Fruit fly (Drosophila melanogaster) whole organism, embryonic: Measurements from ENCODE around the gene HSPBAP1.

Experiments used
- Adf1 ChIP-seq: fragments of 200-800 bp; sonication (Bioruptor generic); IDR thresholded peaks from 2 replicates; pipeline ENCODE4 v1.3.6; 2022; ENCODE audit warnings: missing biosample characterization, missing genetic modification characterization
- Asciz ChIP-seq: fragments of 200-800 bp; sonication (Bioruptor generic); optimal IDR thresholded peaks from 2 replicates; lab custom pipeline; 2017; ENCODE audit warnings: missing biosample characterization, mild to moderate bottlenecking, missing genetic modification characterization, missing genetic modification reagents
- Bdp1 ChIP-seq: fragments of 200-800 bp; sonication (Bioruptor generic); optimal IDR thresholded peaks from 3 replicates; lab custom pipeline; 2016; ENCODE audit warnings: missing biosample characterization, missing genetic modification characterization
- CG10209 ChIP-seq: fragments of 200-800 bp; sonication (Bioruptor generic); optimal IDR thresholded peaks from 3 replicates; lab custom pipeline; 2017; ENCODE audit warnings: missing biosample characterization, mild to moderate bottlenecking, missing genetic modification characterization, missing genetic modification reagents
- CG10274 ChIP-seq: fragments of 200-800 bp; sonication (Bioruptor generic); optimal IDR thresholded peaks from 3 replicates; lab custom pipeline; 2017; ENCODE audit warnings: missing biosample characterization, mild to moderate bottlenecking, missing genetic modification characterization
- CG11093 ChIP-seq: fragments of 200-800 bp; sonication (Bioruptor generic); IDR thresholded peaks from 3 replicates; pipeline ENCODE4 v1.3.6; 2022; ENCODE audit warnings: missing biosample characterization, missing genetic modification characterization
- CG11247 ChIP-seq: fragments of 200-800 bp; sonication (Bioruptor generic); IDR thresholded peaks from 2 replicates; pipeline ENCODE4 v1.3.6; 2022; ENCODE audit warnings: missing biosample characterization, missing genetic modification characterization
- CG13775 ChIP-seq: fragments of 200-800 bp; sonication (Bioruptor generic); optimal IDR thresholded peaks from 3 replicates; lab custom pipeline; 2017; ENCODE audit warnings: missing biosample characterization, mild to moderate bottlenecking, missing genetic modification characterization
- CG17328 ChIP-seq: fragments of 200-800 bp; sonication (Bioruptor generic); IDR thresholded peaks from 2 replicates; pipeline ENCODE4 v1.3.6; 2022; ENCODE audit warnings: missing biosample characterization, missing genetic modification characterization
- CG2120 ChIP-seq: fragments of 200-800 bp; sonication (Bioruptor generic); optimal IDR thresholded peaks from 3 replicates; lab custom pipeline; 2016; ENCODE audit warnings: missing biosample characterization, missing genetic modification characterization
- CG3726 ChIP-seq: fragments of 200-800 bp; sonication (Bioruptor generic); IDR thresholded peaks from 3 replicates; pipeline ENCODE4, ENCODE4 v1.3.6; 2022; ENCODE audit warnings: missing biosample characterization, missing genetic modification characterization
- CG7839 ChIP-seq: fragments of 200-800 bp; sonication (Bioruptor generic); optimal IDR thresholded peaks from 3 replicates; lab custom pipeline; 2018; ENCODE audit warnings: missing biosample characterization, mild to moderate bottlenecking, missing genetic modification characterization, moderate library complexity
- CG7963 ChIP-seq: fragments of 200-800 bp; sonication (Bioruptor generic); IDR thresholded peaks from 3 replicates; pipeline ENCODE4 v1.3.6; 2022; ENCODE audit warnings: missing biosample characterization, missing genetic modification characterization; ENCODE audit not compliant: partially characterized antibody
- CG8281 ChIP-seq: fragments of 200-800 bp; sonication (Bioruptor generic); optimal IDR thresholded peaks from 2 replicates; lab custom pipeline; 2018; ENCODE audit warnings: missing biosample characterization, mild to moderate bottlenecking, missing genetic modification characterization, moderate library complexity
- CG8924 ChIP-seq: fragments of 200-800 bp; optimal IDR thresholded peaks from 3 replicates; lab custom pipeline; 2019; ENCODE audit warnings: missing biosample characterization, mild to moderate bottlenecking, missing genetic modification characterization, moderate library complexity
- CG9215 ChIP-seq: fragments of 200-800 bp; sonication (Bioruptor generic); IDR thresholded peaks from 2 replicates; pipeline ENCODE4 v1.3.6; 2022; ENCODE audit warnings: missing biosample characterization, missing genetic modification characterization
- D ChIP-seq, 2 experiments: fragments of 200-800 bp in 1 of 2; fragments of >200 bp in 1 of 2; sonication (Bioruptor generic) in 1 of 2; optimal IDR thresholded peaks; 2 replicates in 1 of 2; 3 replicates in 1 of 2; lab custom pipeline; 2017; ENCODE audit warnings: mild to moderate bottlenecking in 1 of 2, missing biosample characterization in 1 of 2, missing genetic modification characterization in 1 of 2, missing genetic modification reagents in 1 of 2
- Dip3 ChIP-seq: fragments of 200-800 bp; sonication (Bioruptor generic); optimal IDR thresholded peaks from 3 replicates; lab custom pipeline; 2016; ENCODE audit warnings: missing biosample characterization, missing genetic modification characterization
- Eip74EF ChIP-seq, 2 experiments: fragments of 200-800 bp in 1 of 2; fragments of >200 bp in 1 of 2; sonication (Bioruptor generic) in 1 of 2; optimal IDR thresholded peaks; 2 replicates each; lab custom pipeline; 2017 to 2019; ENCODE audit warnings: missing biosample characterization in 2 of 2, missing genetic modification characterization in 2 of 2, mild to moderate bottlenecking in 1 of 2, moderate library complexity in 1 of 2
- Ets65A ChIP-seq: fragments of 200-800 bp; sonication (Bioruptor generic); peaks from one replicate; lab custom pipeline; 2016; ENCODE audit warnings: missing biosample characterization, missing genetic modification characterization
- Lpt ChIP-seq: fragments of >200 bp; optimal IDR thresholded peaks from 2 replicates; lab custom pipeline; 2018; ENCODE audit warnings: missing biosample characterization, missing genetic modification characterization
- Mad ChIP-seq: fragments of 200-800 bp; sonication (Bioruptor generic); optimal IDR thresholded peaks from 2 replicates; lab custom pipeline; 2016; ENCODE audit warnings: missing biosample characterization, missing genetic modification characterization
- Neu2 ChIP-seq: fragments of 200-800 bp; sonication (Bioruptor generic); optimal IDR thresholded peaks from 3 replicates; lab custom pipeline; 2016; ENCODE audit warnings: missing biosample characterization, missing genetic modification characterization, borderline replicate concordance
- NfI ChIP-seq: fragments of 200-800 bp; sonication (Bioruptor generic); optimal IDR thresholded peaks from 3 replicates; lab custom pipeline; 2018; ENCODE audit warnings: missing biosample characterization, mild to moderate bottlenecking, missing genetic modification characterization, moderate library complexity
- Pdp1 ChIP-seq, 2 experiments: fragments of 200-800 bp; sonication (Bioruptor generic); optimal IDR thresholded peaks; 3 replicates each; lab custom pipeline; 2016; ENCODE audit warnings: missing biosample characterization in 2 of 2, missing genetic modification characterization in 2 of 2, mild to moderate bottlenecking in 1 of 2, moderate library complexity in 1 of 2
- ac ChIP-seq: fragments of 200-800 bp; sonication (Bioruptor generic); optimal IDR thresholded peaks from 3 replicates; lab custom pipeline; 2017; ENCODE audit warnings: missing biosample characterization, mild to moderate bottlenecking, missing genetic modification characterization
- al ChIP-seq: fragments of 200-800 bp; sonication (Bioruptor generic); IDR thresholded peaks from 2 replicates; pipeline ENCODE4 v1.3.6; 2022; ENCODE audit warnings: missing biosample characterization, missing genetic modification characterization
- ase ChIP-seq: fragments of 200-800 bp; sonication (Bioruptor generic); IDR thresholded peaks from 3 replicates; pipeline ENCODE4 v1.3.6; 2022; ENCODE audit warnings: missing biosample characterization, missing genetic modification characterization
- bsh ChIP-seq, 2 experiments: fragments of 200-800 bp; sonication (Bioruptor generic); optimal IDR thresholded peaks; 2 replicates each; lab custom pipeline; 2017 to 2018; ENCODE audit warnings: mild to moderate bottlenecking in 2 of 2, missing biosample characterization in 2 of 2, missing genetic modification characterization in 2 of 2, moderate library complexity in 1 of 2
- btn ChIP-seq: fragments of 200-800 bp; sonication (Bioruptor generic); optimal IDR thresholded peaks from 2 replicates; lab custom pipeline; 2016; ENCODE audit warnings: missing biosample characterization, missing genetic modification characterization
- cg ChIP-seq: fragments of 200-800 bp; sonication (Bioruptor generic); optimal IDR thresholded peaks from 3 replicates; lab custom pipeline; 2019; ENCODE audit warnings: missing biosample characterization, mild to moderate bottlenecking, missing genetic modification characterization, moderate library complexity
- eyg ChIP-seq: fragments of 200-800 bp; sonication (Bioruptor generic); optimal IDR thresholded peaks from 3 replicates; lab custom pipeline; 2016; ENCODE audit warnings: missing biosample characterization, missing genetic modification characterization
- fd102C ChIP-seq: fragments of 200-800 bp; sonication (Bioruptor generic); optimal IDR thresholded peaks from 2 replicates; lab custom pipeline; 2018; ENCODE audit warnings: missing biosample characterization, mild to moderate bottlenecking, missing genetic modification characterization, moderate library complexity
- gce ChIP-seq: fragments of 200-800 bp; sonication (Bioruptor generic); IDR thresholded peaks from 3 replicates; pipeline ENCODE4 v1.3.6; 2022; ENCODE audit warnings: missing biosample characterization, missing genetic modification characterization
- gt ChIP-seq: fragments of 200-800 bp; sonication (Bioruptor generic); IDR thresholded peaks from 2 replicates; pipeline ENCODE4 v1.3.6; 2022; ENCODE audit warnings: missing biosample characterization, missing genetic modification characterization
- ham ChIP-seq: fragments of 200-800 bp; sonication (Bioruptor generic); IDR thresholded peaks from 2 replicates; pipeline ENCODE4 v1.3.6; 2022; ENCODE audit warnings: missing biosample characterization, missing genetic modification characterization
- lilli ChIP-seq: fragments of 200-800 bp; sonication (Bioruptor generic); optimal IDR thresholded peaks from 3 replicates; lab custom pipeline; 2016; ENCODE audit warnings: missing biosample characterization, missing genetic modification characterization
- lola ChIP-seq, 3 experiments: fragments of >200 bp in 2 of 3; fragments of 200-800 bp in 1 of 3; sonication (Bioruptor generic) in 1 of 3; optimal IDR thresholded peaks; 2 replicates each; lab custom pipeline; 2017 to 2019; ENCODE audit warnings: missing biosample characterization in 3 of 3, missing genetic modification characterization in 3 of 3, mild to moderate bottlenecking in 1 of 3, moderate library complexity in 1 of 3
- luna ChIP-seq: fragments of 200-800 bp; sonication (Bioruptor generic); optimal IDR thresholded peaks from 2 replicates; lab custom pipeline; 2016; ENCODE audit warnings: missing biosample characterization, missing genetic modification characterization
- onecut ChIP-seq: fragments of 200-800 bp; sonication (Bioruptor generic); IDR thresholded peaks from 2 replicates; pipeline ENCODE4 v1.3.6; 2022; ENCODE audit warnings: missing biosample characterization, missing genetic modification characterization
- pb ChIP-seq: fragments of 200-800 bp; sonication (Bioruptor generic); optimal IDR thresholded peaks from 3 replicates; lab custom pipeline; 2016; ENCODE audit warnings: missing biosample characterization, missing genetic modification characterization
- phol ChIP-seq: fragments of 200-800 bp; sonication (Bioruptor generic); optimal IDR thresholded peaks from 3 replicates; lab custom pipeline; 2018; ENCODE audit warnings: missing biosample characterization, mild to moderate bottlenecking, missing genetic modification characterization, moderate library complexity
- scrt ChIP-seq: fragments of 200-800 bp; sonication (Bioruptor generic); optimal IDR thresholded peaks from 2 replicates; lab custom pipeline; 2018; ENCODE audit warnings: missing biosample characterization, mild to moderate bottlenecking, missing genetic modification characterization, moderate library complexity
- sim ChIP-seq: fragments of 200-800 bp; sonication (Bioruptor generic); IDR thresholded peaks from 2 replicates; pipeline ENCODE4 v1.3.6; 2022; ENCODE audit warnings: missing biosample characterization, missing genetic modification characterization
- tna ChIP-seq: fragments of 200-800 bp; sonication (Bioruptor generic); IDR thresholded peaks from 2 replicates; pipeline ENCODE4 v1.3.6; 2022; ENCODE audit warnings: missing biosample characterization, missing genetic modification characterization; ENCODE audit not compliant: partially characterized antibody
- usp ChIP-seq: fragments of >200 bp; optimal IDR thresholded peaks from 2 replicates; lab custom pipeline; 2017; ENCODE audit warnings: missing biosample characterization, missing genetic modification characterization
- z ChIP-seq: fragments of 200-800 bp; sonication (Bioruptor generic); IDR thresholded peaks from 3 replicates; pipeline ENCODE4 v1.3.6; 2022; ENCODE audit warnings: missing biosample characterization, missing genetic modification characterization
- zen ChIP-seq: fragments of 200-800 bp; sonication (Bioruptor generic); optimal IDR thresholded peaks from 3 replicates; lab custom pipeline; 2018; ENCODE audit warnings: missing biosample characterization, mild to moderate bottlenecking, missing genetic modification characterization, moderate library complexity

HSPBAP1 gene

DNA sequence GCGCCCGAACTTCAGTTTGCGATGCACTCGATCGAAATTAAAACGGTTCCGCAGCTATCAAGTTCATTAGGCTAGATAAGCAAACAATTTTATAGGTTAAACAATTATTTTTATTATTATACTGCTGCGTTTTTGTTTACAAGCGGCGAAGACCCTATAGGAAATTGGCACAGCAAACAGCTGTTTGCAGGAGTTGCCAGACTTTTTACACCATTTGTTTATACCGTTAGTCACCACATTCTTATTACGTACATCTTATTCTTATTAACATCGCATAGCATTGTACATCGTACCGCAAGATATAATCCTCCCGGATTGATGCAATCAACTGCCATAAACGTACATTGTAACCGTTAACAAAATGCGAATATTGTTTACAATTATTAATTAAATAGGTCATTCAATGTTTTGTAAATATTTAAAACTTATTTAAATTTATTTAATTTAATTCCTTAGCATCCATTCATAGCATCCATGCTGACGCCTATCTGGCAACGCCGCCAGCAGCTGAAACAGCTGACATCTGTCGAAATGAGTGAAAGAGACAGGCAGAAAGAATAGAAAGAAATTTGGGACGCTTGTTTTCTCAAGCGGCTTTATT, 11.6 kb downstream of the HSPBAP1 start, which contains the start of the genes CROT and CG12877 (continued):
- peak in 1 of 2 experiments; percentile 55 for TF ChIP-seq Pdp1 (GFP tag; optimal IDR thresholded peaks at IDR 0.05; lab: Kevin White, UChicago)
- TF ChIP-seq ac (GFP tag; lab: Kevin White, UChicago) = no peak
- peak; percentile 17; the same call in 1 of the 2 replicates for TF ChIP-seq sim (GFP tag; lab: Robert Waterston, UW)
- TF ChIP-seq lola (GFP tag; optimal IDR thresholded peaks at IDR 0.05; lab: Kevin White, UChicago) = peak in 1 of 3 experiments; percentile 88
- TF ChIP-seq scrt (GFP tag; lab: Kevin White, UChicago) = peak; percentile 65
- TF ChIP-seq z = no peak
- peak; percentile 77 for TF ChIP-seq CG17328 (GFP tag; lab: Robert Waterston, UW)
- peak; percentile 33; the same call in 1 of the 3 replicates for TF ChIP-seq gce (GFP tag; lab: Robert Waterston, UW)
- no peak for TF ChIP-seq usp (GFP tag; lab: Kevin White, UChicago)
- no peak for TF ChIP-seq cg (GFP tag; lab: Kevin White, UChicago)
- TF ChIP-seq CG7839 (tag; lab: Kevin White, UChicago) = peak; percentile 82
- TF ChIP-seq CG10274 = peak; percentile 49
- peak; percentile 23; the same call in 1 of the 3 replicates for TF ChIP-seq CG3726 (GFP tag; lab: Robert Waterston, UW)
- no peak for TF ChIP-seq luna (GFP tag; lab: Kevin White, UChicago)
- no peak for TF ChIP-seq fd102C (GFP tag; lab: Kevin White, UChicago)
- no peak for TF ChIP-seq CG7963 (GFP tag; lab: Robert Waterston, UW)
- peak; percentile 55 for TF ChIP-seq Mad (GFP tag; lab: Kevin White, UChicago)
- peak; percentile 89 for TF ChIP-seq CG13775 (GFP tag; lab: Kevin White, UChicago)
- TF ChIP-seq CG11093 (GFP tag; lab: Robert Waterston, UW) = peak; percentile 30; the same call in 2 of the 3 replicates
- TF ChIP-seq pb (GFP tag; lab: Kevin White, UChicago) = no peak
- TF ChIP-seq CG11247 (GFP tag; lab: Robert Waterston, UW) = peak; percentile 57; the same call in 1 of the 2 replicates
- peak; percentile 79 for TF ChIP-seq NfI (GFP tag; lab: Kevin White, UChicago)
- TF ChIP-seq CG8924 (tag; lab: Kevin White, UChicago) = peak; percentile 87
- peak; percentile 56 for TF ChIP-seq Dip3 (GFP tag; lab: Kevin White, UChicago)
- no peak for TF ChIP-seq D (optimal IDR thresholded peaks at IDR 0.05; lab: Kevin White, UChicago)
- peak; percentile 70 for TF ChIP-seq D (GFP tag; optimal IDR thresholded peaks at IDR 0.05; lab: Kevin White, UChicago)
- no peak for TF ChIP-seq Lpt (GFP tag; lab: Kevin White, UChicago)
- TF ChIP-seq gt (GFP tag; lab: Robert Waterston, UW) = no peak
- no peak for TF ChIP-seq eyg (GFP tag; lab: Kevin White, UChicago)
- peak; percentile 73; the same call in 1 of the 2 replicates for TF ChIP-seq al
- peak; percentile 72 for TF ChIP-seq zen (tag; lab: Kevin White, UChicago)
- no peak for TF ChIP-seq Neu2
- no peak for TF ChIP-seq Eip74EF (GFP tag; optimal IDR thresholded peaks at IDR 0.05; lab: Kevin White, UChicago)
- peak; percentile 86 for TF ChIP-seq lilli (GFP tag; lab: Kevin White, UChicago)
- TF ChIP-seq Adf1 = peak; percentile 41
- TF ChIP-seq tna = no peak
- TF ChIP-seq Ets65A = peak; percentile 90
- peak; percentile 89 for TF ChIP-seq phol (tag; lab: Kevin White, UChicago)
- TF ChIP-seq btn = no peak
- peak; percentile 42 for TF ChIP-seq Asciz (GFP tag; lab: Kevin White, UChicago)
- peak; percentile 5 for TF ChIP-seq CG8281 (tag; lab: Kevin White, UChicago)
- no peak for TF ChIP-seq ham (GFP tag; lab: Robert Waterston, UW)
- peak; percentile 80 for TF ChIP-seq CG10209 (GFP tag; lab: Kevin White, UChicago)
- TF ChIP-seq onecut (GFP tag; lab: Robert Waterston, UW) = peak; percentile 42
- peak; percentile 74 for TF ChIP-seq CG2120 (GFP tag; lab: Kevin White, UChicago)
- peak; percentile 53 for TF ChIP-seq Bdp1
- peak in 1 of 2 experiments; percentile 77 for TF ChIP-seq bsh (GFP tag; optimal IDR thresholded peaks at IDR 0.05; lab: Kevin White, UChicago)
- TF ChIP-seq CG9215 (GFP tag; lab: Robert Waterston, UW) = peak; percentile 77
- TF ChIP-seq ase (GFP tag; lab: Robert Waterston, UW) = peak; percentile 63; the same call in 1 of the 3 replicates
